Fruit fly (Drosophila melanogaster) whole organism, embryonic: Measurements from ENCODE around the gene ND-39.

Source experiments
- Abd-B ChIP-seq: fragments of 200-800 bp; sonication (Bioruptor generic); optimal IDR thresholded peaks from 2 replicates; lab custom pipeline; 2018; ENCODE audit warnings: missing biosample characterization, mild to moderate bottlenecking, missing genetic modification characterization, moderate library complexity
- Aef1 ChIP-seq: fragments of 200-800 bp; sonication (Bioruptor generic); IDR thresholded peaks from 3 replicates; pipeline ENCODE4 v1.3.6; 2022; ENCODE audit warnings: missing biosample characterization, missing genetic modification characterization
- CG12236 ChIP-seq: fragments of 200-800 bp; sonication (Bioruptor generic); optimal IDR thresholded peaks from 2 replicates; lab custom pipeline; 2016; ENCODE audit warnings: missing biosample characterization, missing genetic modification characterization
- CG12769 ChIP-seq: fragments of 200-800 bp; sonication (Bioruptor generic); optimal IDR thresholded peaks from 2 replicates; lab custom pipeline; 2019; ENCODE audit warnings: missing biosample characterization, mild to moderate bottlenecking, missing genetic modification characterization, moderate library complexity
- CG14050 ChIP-seq: fragments of 200-800 bp; sonication (Bioruptor generic); IDR thresholded peaks from 3 replicates; pipeline ENCODE4 v1.3.6; 2022; ENCODE audit warnings: missing biosample characterization, missing genetic modification characterization
- CG15269 ChIP-seq: fragments of 200-800 bp; sonication (Bioruptor generic); optimal IDR thresholded peaks from 2 replicates; lab custom pipeline; 2018; ENCODE audit warnings: missing biosample characterization, mild to moderate bottlenecking, missing genetic modification characterization, moderate library complexity
- CG1602 ChIP-seq: fragments of 200-800 bp; sonication (Bioruptor generic); optimal IDR thresholded peaks from 3 replicates; lab custom pipeline; 2016; ENCODE audit warnings: missing biosample characterization, missing genetic modification characterization
- CG17912 ChIP-seq: fragments of 200-800 bp; sonication (Bioruptor generic); optimal IDR thresholded peaks from 2 replicates; lab custom pipeline; 2018; ENCODE audit warnings: missing biosample characterization, mild to moderate bottlenecking, missing genetic modification characterization
- CG34224 ChIP-seq: fragments of 200-800 bp; sonication (Bioruptor generic); IDR thresholded peaks from 3 replicates; pipeline ENCODE4 v1.3.6; 2022; ENCODE audit warnings: missing biosample characterization, missing genetic modification characterization; ENCODE audit not compliant: partially characterized antibody
- CG3995 ChIP-seq: fragments of 200-800 bp; sonication (Bioruptor generic); optimal IDR thresholded peaks from 3 replicates; lab custom pipeline; 2016; ENCODE audit warnings: missing biosample characterization, missing genetic modification characterization
- CG4617 ChIP-seq: fragments of 200-800 bp; sonication (Bioruptor generic); optimal IDR thresholded peaks from 3 replicates; lab custom pipeline; 2016; ENCODE audit warnings: missing biosample characterization, missing genetic modification characterization, borderline replicate concordance
- CG5180 ChIP-seq: fragments of 200-800 bp; sonication (Bioruptor generic); optimal IDR thresholded peaks from 3 replicates; lab custom pipeline; 2017; ENCODE audit warnings: missing biosample characterization, missing genetic modification characterization, mild to moderate bottlenecking, moderate library complexity, missing genetic modification reagents
- CG6654 ChIP-seq: fragments of 200-800 bp; sonication (Bioruptor generic); optimal IDR thresholded peaks from 2 replicates; lab custom pipeline; 2017; ENCODE audit warnings: missing biosample characterization, mild to moderate bottlenecking, missing genetic modification characterization
- CG7987 ChIP-seq: fragments of 200-800 bp; sonication (Bioruptor generic); optimal IDR thresholded peaks from 2 replicates; lab custom pipeline; 2018; ENCODE audit warnings: missing biosample characterization, mild to moderate bottlenecking, missing genetic modification characterization, moderate library complexity
- CG8765 ChIP-seq: fragments of 200-800 bp; sonication (Bioruptor generic); IDR thresholded peaks from 2 replicates; pipeline ENCODE4 v1.3.6; 2022; ENCODE audit warnings: missing biosample characterization, missing genetic modification characterization
- CG9797 ChIP-seq: fragments of 200-800 bp; sonication (Bioruptor generic); optimal IDR thresholded peaks from 3 replicates; lab custom pipeline; 2018; ENCODE audit warnings: missing biosample characterization, mild to moderate bottlenecking, missing genetic modification characterization
- CkIIα-i1 ChIP-seq: fragments of 200-800 bp; sonication (Bioruptor generic); IDR thresholded peaks from 2 replicates; pipeline ENCODE4 v1.3.6; 2022; ENCODE audit warnings: missing biosample characterization, missing genetic modification characterization
- Dad ChIP-seq: fragments of 200-800 bp; sonication (Bioruptor generic); optimal IDR thresholded peaks from 3 replicates; lab custom pipeline; 2016; ENCODE audit warnings: missing biosample characterization, missing genetic modification characterization
- ERR ChIP-seq: fragments of 200-800 bp; sonication (Bioruptor generic); optimal IDR thresholded peaks from 2 replicates; lab custom pipeline; 2016; ENCODE audit warnings: missing biosample characterization, missing genetic modification characterization
- Fer1 ChIP-seq: fragments of 200-800 bp; sonication (Bioruptor generic); optimal IDR thresholded peaks from 2 replicates; lab custom pipeline; 2017; ENCODE audit warnings: missing biosample characterization, mild to moderate bottlenecking, missing genetic modification characterization
- H15 ChIP-seq: fragments of 200-800 bp; sonication (Bioruptor generic); IDR thresholded peaks from 3 replicates; pipeline ENCODE4 v1.3.6; 2022; ENCODE audit warnings: missing biosample characterization, missing genetic modification characterization
- HLHmδ ChIP-seq: fragments of 200-800 bp; sonication (Bioruptor generic); optimal IDR thresholded peaks from 2 replicates; lab custom pipeline; 2018; ENCODE audit warnings: missing biosample characterization, mild to moderate bottlenecking, missing genetic modification characterization, moderate library complexity
- Hey ChIP-seq: fragments of 200-800 bp; sonication (Bioruptor generic); optimal IDR thresholded peaks from 3 replicates; lab custom pipeline; 2018; ENCODE audit warnings: missing biosample characterization, mild to moderate bottlenecking, missing genetic modification characterization
- MESR4 ChIP-seq: fragments of 200-800 bp; sonication (Bioruptor generic); optimal IDR thresholded peaks from 2 replicates; lab custom pipeline; 2018; ENCODE audit warnings: missing biosample characterization, mild to moderate bottlenecking, missing genetic modification characterization, moderate library complexity
- Myb ChIP-seq: fragments of 200-800 bp; sonication (Bioruptor generic); optimal IDR thresholded peaks from 2 replicates; lab custom pipeline; 2016; ENCODE audit warnings: missing biosample characterization, missing genetic modification characterization
- Nf-YB ChIP-seq: fragments of 200-800 bp; sonication (Bioruptor generic); optimal IDR thresholded peaks from 3 replicates; lab custom pipeline; 2019; ENCODE audit warnings: missing biosample characterization, mild to moderate bottlenecking, missing genetic modification characterization, moderate library complexity
- Oli ChIP-seq: fragments of 200-800 bp; sonication (Bioruptor generic); optimal IDR thresholded peaks from 2 replicates; lab custom pipeline; 2018; ENCODE audit warnings: missing biosample characterization, mild to moderate bottlenecking, missing genetic modification characterization, moderate library complexity
- Ssrp ChIP-seq: fragments of 200-800 bp; sonication (Bioruptor generic); optimal IDR thresholded peaks from 2 replicates; lab custom pipeline; 2018; ENCODE audit warnings: missing biosample characterization, mild to moderate bottlenecking, missing genetic modification characterization, moderate library complexity
- Stat92E ChIP-seq, 3 experiments: fragments of >200 bp in 2 of 3; fragments of 200-800 bp in 1 of 3; sonication (Bioruptor generic) in 1 of 3; optimal IDR thresholded peaks; 2 replicates each; lab custom pipeline; 2017 to 2019; ENCODE audit warnings: missing biosample characterization in 3 of 3, missing genetic modification characterization in 3 of 3, mild to moderate bottlenecking in 1 of 3, moderate library complexity in 1 of 3
- Usf ChIP-seq: fragments of 200-800 bp; sonication (Bioruptor generic); optimal IDR thresholded peaks from 2 replicates; lab custom pipeline; 2017; ENCODE audit warnings: missing genotype, missing biosample characterization, missing genetic modification characterization
- YL-1 ChIP-seq: fragments of 200-800 bp; sonication (Bioruptor generic); optimal IDR thresholded peaks from 3 replicates; lab custom pipeline; 2017; ENCODE audit warnings: missing biosample characterization, mild to moderate bottlenecking, missing genetic modification characterization
- ash1 ChIP-seq: fragments of 200-800 bp; sonication (Bioruptor generic); optimal IDR thresholded peaks from 2 replicates; lab custom pipeline; 2018; ENCODE audit warnings: missing biosample characterization, mild to moderate bottlenecking, missing genetic modification characterization
- bcd ChIP-seq: fragments of 200-800 bp; sonication (Bioruptor generic); optimal IDR thresholded peaks from 2 replicates; lab custom pipeline; 2017; ENCODE audit warnings: missing biosample characterization, mild to moderate bottlenecking, missing genetic modification characterization
- dati ChIP-seq: fragments of 200-800 bp; sonication (Bioruptor generic); IDR thresholded peaks from 2 replicates; pipeline ENCODE4 v1.3.6; 2022; ENCODE audit warnings: missing biosample characterization, missing genetic modification characterization
- gcm2 ChIP-seq: fragments of 200-800 bp; sonication (Bioruptor generic); optimal IDR thresholded peaks from 2 replicates; lab custom pipeline; 2016; ENCODE audit warnings: missing biosample characterization, missing genetic modification characterization
- kay ChIP-seq: fragments of 200-800 bp; sonication (Bioruptor generic); optimal IDR thresholded peaks from 2 replicates; lab custom pipeline; 2016; ENCODE audit warnings: missing biosample characterization, missing genetic modification characterization
- kni ChIP-seq: fragments of 200-800 bp; sonication (Bioruptor generic); optimal IDR thresholded peaks from 3 replicates; lab custom pipeline; 2017; ENCODE audit warnings: mild to moderate bottlenecking, missing biosample characterization, missing genetic modification reagents, missing genetic modification characterization
- lilli ChIP-seq: fragments of 200-800 bp; sonication (Bioruptor generic); optimal IDR thresholded peaks from 3 replicates; lab custom pipeline; 2016; ENCODE audit warnings: missing biosample characterization, missing genetic modification characterization
- maf-S ChIP-seq: fragments of 200-800 bp; sonication (Bioruptor generic); optimal IDR thresholded peaks from 2 replicates; lab custom pipeline; 2016; ENCODE audit warnings: missing biosample characterization, missing genetic modification characterization
- onecut ChIP-seq: fragments of 200-800 bp; sonication (Bioruptor generic); IDR thresholded peaks from 2 replicates; pipeline ENCODE4 v1.3.6; 2022; ENCODE audit warnings: missing biosample characterization, missing genetic modification characterization
- org-1 ChIP-seq: fragments of 200-800 bp; sonication (Bioruptor generic); optimal IDR thresholded peaks from 2 replicates; lab custom pipeline; 2017; ENCODE audit warnings: missing biosample characterization, missing genetic modification characterization
- pnt ChIP-seq: fragments of 200-800 bp; sonication (Bioruptor generic); optimal IDR thresholded peaks from 3 replicates; lab custom pipeline; 2016; ENCODE audit warnings: missing biosample characterization, missing genetic modification characterization
- pzg ChIP-seq: fragments of 200-800 bp; sonication (Bioruptor generic); optimal IDR thresholded peaks from 3 replicates; lab custom pipeline; 2018; ENCODE audit warnings: missing biosample characterization, mild to moderate bottlenecking, missing genetic modification characterization, moderate library complexity
- slbo ChIP-seq: fragments of 200-800 bp; sonication (Bioruptor generic); IDR thresholded peaks from 2 replicates; pipeline ENCODE4 v1.3.6; 2022; ENCODE audit warnings: missing biosample characterization, missing genetic modification characterization
- sob ChIP-seq: fragments of 200-800 bp; sonication (Bioruptor generic); IDR thresholded peaks from 2 replicates; pipeline ENCODE4 v1.3.6; 2022; ENCODE audit warnings: missing biosample characterization, missing genetic modification characterization
- stwl ChIP-seq: fragments of 200-800 bp; sonication (Bioruptor generic); optimal IDR thresholded peaks from 3 replicates; lab custom pipeline; 2018; ENCODE audit warnings: missing biosample characterization, mild to moderate bottlenecking, missing genetic modification characterization, moderate library complexity
- twi ChIP-seq: fragments of 200-800 bp; optimal IDR thresholded peaks from 2 replicates; lab custom pipeline; 2019; ENCODE audit warnings: missing biosample characterization, mild to moderate bottlenecking, missing genetic modification characterization, moderate library complexity
- wdn ChIP-seq: fragments of 200-800 bp; sonication (Bioruptor generic); IDR thresholded peaks from 2 replicates; pipeline ENCODE4 v1.3.6; 2022; ENCODE audit warnings: missing biosample characterization, missing genetic modification characterization

The ND-39 gene

DNA sequence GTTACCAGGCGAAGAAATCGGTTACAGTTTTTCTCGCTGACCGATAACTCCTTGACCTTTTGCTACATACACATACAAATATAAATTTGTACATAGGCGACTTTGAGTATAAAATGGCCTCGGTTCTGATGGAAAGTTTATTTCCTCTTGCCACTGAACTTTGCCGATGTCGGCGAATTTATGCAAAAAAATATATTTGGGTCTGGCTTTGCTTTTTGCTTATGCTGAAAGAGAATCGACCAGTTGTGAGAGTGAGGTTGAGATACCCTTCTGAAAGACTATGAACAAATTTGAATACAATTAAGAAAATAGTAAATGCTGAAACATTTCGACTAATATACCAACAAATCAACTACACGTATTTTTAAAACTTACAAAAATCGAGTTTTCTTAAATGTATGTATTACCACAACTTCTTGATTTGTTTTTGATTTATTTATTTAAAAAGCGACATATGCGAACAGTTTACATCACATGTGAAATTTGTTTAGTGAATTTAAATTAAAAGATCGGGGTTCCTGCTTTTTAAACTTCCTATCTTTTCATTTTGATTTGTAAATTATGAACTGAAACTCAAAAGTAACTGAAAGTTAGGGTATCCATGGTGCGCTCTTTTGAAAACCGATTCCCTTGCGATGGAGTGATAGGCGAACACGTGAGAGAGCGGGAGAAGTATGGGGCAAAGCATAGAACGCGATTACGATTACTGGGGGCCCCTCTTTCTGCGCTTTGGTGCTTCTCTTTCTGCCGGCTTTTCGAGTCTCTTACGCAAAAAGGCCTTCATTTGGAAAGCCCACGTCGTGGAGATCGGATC lies 17.4 kb downstream of the ND-39 start (continued):
- TF ChIP-seq CG4617 (GFP tag; lab: Kevin White, UChicago), result no peak
- no peak for TF ChIP-seq MESR4
- TF ChIP-seq kni (GFP tag; lab: Kevin White, UChicago), result peak; percentile 57
- TF ChIP-seq Abd-B (GFP tag; lab: Kevin White, UChicago), result peak; percentile 64
- TF ChIP-seq CG8765 (GFP tag; lab: Robert Waterston, UW), result no peak
- TF ChIP-seq sob, result peak; percentile 39; the same call in 1 of the 2 replicates
- peak; percentile 56 for TF ChIP-seq CG5180
- peak; percentile 31 for TF ChIP-seq CG6654 (GFP tag; lab: Kevin White, UChicago)
- TF ChIP-seq CG7987 (GFP tag; lab: Kevin White, UChicago), result no peak
- peak; percentile 71 for TF ChIP-seq Ssrp (tag; lab: Kevin White, UChicago)
- TF ChIP-seq onecut (GFP tag; lab: Robert Waterston, UW), result peak; percentile 34; the same call in 1 of the 2 replicates
- peak; percentile 48 for TF ChIP-seq pnt (GFP tag; lab: Kevin White, UChicago)
- no peak for TF ChIP-seq CG9797
- TF ChIP-seq wdn (GFP tag; lab: Robert Waterston, UW), result no peak
- TF ChIP-seq maf-S (GFP tag; lab: Kevin White, UChicago), result peak; percentile 17
- peak; percentile 52 for TF ChIP-seq ERR (GFP tag; lab: Kevin White, UChicago)
- peak; percentile 35 for TF ChIP-seq CG12236 (GFP tag; lab: Kevin White, UChicago)
- TF ChIP-seq Nf-YB (GFP tag; lab: Kevin White, UChicago), result peak; percentile 71
- peak; percentile 44 for TF ChIP-seq Myb (GFP tag; lab: Kevin White, UChicago)
- TF ChIP-seq lilli (GFP tag; lab: Kevin White, UChicago), result peak; percentile 87
- TF ChIP-seq CG14050 (GFP tag; lab: Robert Waterston, UW), result peak; percentile 26; the same call in 1 of the 3 replicates
- TF ChIP-seq Usf (GFP tag; lab: Kevin White, UChicago), result peak; percentile 55
- TF ChIP-seq CG34224, result 0 out of 3 replicates have a peak, but pooled peaks have one; percentile 23
- peak; percentile 79 for TF ChIP-seq org-1 (GFP tag; lab: Kevin White, UChicago)
- TF ChIP-seq Aef1 (GFP tag; lab: Robert Waterston, UW), result no peak; the same call in 2 of the 3 replicates
- TF ChIP-seq H15 (GFP tag; lab: Robert Waterston, UW), result no peak
- TF ChIP-seq twi, result peak; percentile 64
- TF ChIP-seq Fer1, result peak; percentile 84
- TF ChIP-seq CG15269, result peak; percentile 82
- peak; percentile 84 for TF ChIP-seq Oli
- no peak for TF ChIP-seq CkIIα-i1 (GFP tag; lab: Robert Waterston, UW)
- peak; percentile 54 for TF ChIP-seq Dad
- TF ChIP-seq CG3995, result peak; percentile 41
- TF ChIP-seq CG12769 (tag; lab: Kevin White, UChicago), result no peak
- TF ChIP-seq ash1, result no peak
- no peak for TF ChIP-seq pzg
- TF ChIP-seq gcm2 (GFP tag; lab: Kevin White, UChicago), result peak; percentile 42
- peak; percentile 66 for TF ChIP-seq slbo (GFP tag; lab: Robert Waterston, UW)
- no peak for TF ChIP-seq kay
- no peak for TF ChIP-seq CG17912
- no peak for TF ChIP-seq stwl (tag; lab: Kevin White, UChicago)
- TF ChIP-seq bcd (GFP tag; lab: Kevin White, UChicago), result peak; percentile 82
- TF ChIP-seq dati (GFP tag; lab: Robert Waterston, UW), result no peak
- TF ChIP-seq CG1602, result peak; percentile 60
- TF ChIP-seq Hey, result no peak
- no peak for TF ChIP-seq HLHmδ (GFP tag; lab: Kevin White, UChicago)
- peak in 1 of 3 experiments; percentile 68 for TF ChIP-seq Stat92E (GFP tag; optimal IDR thresholded peaks at IDR 0.05; lab: Kevin White, UChicago)
- TF ChIP-seq YL-1 (GFP tag; lab: Kevin White, UChicago), result peak; percentile 40
